Worm (Caenorhabditis elegans) whole organism, young adult: ENCODE results near the gene gck-4.

Experiments used
- B0019.2 ChIP-seq: fragments of 200-800 bp; sonication (Bioruptor generic); conservative IDR thresholded peaks from 2 replicates; pipeline ENCODE4 v1.3.6; 2022; ENCODE audit warnings: missing genetic modification reagents, missing genetic modification characterization, missing compliant biosample characterization
- B0035.1 ChIP-seq: sonication (generic microtip); optimal IDR thresholded peaks from 2 replicates; lab custom pipeline; 2016; ENCODE audit warnings: missing genetic modification characterization, mild to moderate bottlenecking, missing compliant biosample characterization, missing genotype, missing genetic modification reagents
- C06A6.2 ChIP-seq: fragments of 200-800 bp; sonication (Bioruptor generic); conservative IDR thresholded peaks from 2 replicates; pipeline ENCODE4 v1.3.6; 2022; ENCODE audit warnings: missing genetic modification characterization, missing compliant biosample characterization
- F23B12.7 ChIP-seq: sonication (generic microtip); optimal IDR thresholded peaks from 2 replicates; lab custom pipeline; 2017; ENCODE audit warnings: missing genetic modification characterization, mild to moderate bottlenecking, missing compliant biosample characterization, antibody characterized with exemption, moderate library complexity; ENCODE audit not compliant: insufficient read depth
- F52B5.7 ChIP-seq: sonication (generic microtip); optimal IDR thresholded peaks from 2 replicates; lab custom pipeline; 2016; ENCODE audit warnings: mild to moderate bottlenecking, missing genetic modification characterization, missing compliant biosample characterization
- F55B11.4 ChIP-seq: sonication (generic microtip); optimal IDR thresholded peaks from 2 replicates; lab custom pipeline; 2016; ENCODE audit warnings: missing compliant biosample characterization, missing genetic modification characterization, borderline replicate concordance; ENCODE audit not compliant: insufficient read depth
- F57C9.4 ChIP-seq: sonication (generic microtip); optimal IDR thresholded peaks from 2 replicates; lab custom pipeline; 2017; ENCODE audit warnings: mild to moderate bottlenecking, missing genetic modification characterization, missing compliant biosample characterization
- K12H6.12 ChIP-seq: fragments of 200-800 bp; sonication (Bioruptor generic); optimal IDR thresholded peaks from 2 replicates; lab custom pipeline; 2018; ENCODE audit warnings: mild to moderate bottlenecking, missing genetic modification characterization, missing compliant biosample characterization
- T26A5.8 ChIP-seq: sonication (generic microtip); optimal IDR thresholded peaks from 2 replicates; lab custom pipeline; 2016; ENCODE audit warnings: missing genetic modification characterization, missing compliant biosample characterization
- Y56A3A.18 ChIP-seq: fragments of 200-800 bp; sonication (Bioruptor generic); IDR thresholded peaks from 2 replicates; pipeline ENCODE4 v1.3.6; 2022; ENCODE audit warnings: missing genetic modification reagents, missing genetic modification characterization, missing compliant biosample characterization
- Y67H2A.10 ChIP-seq: fragments of 200-800 bp; sonication (Bioruptor generic); conservative IDR thresholded peaks from 2 replicates; pipeline ENCODE4 v1.3.6; 2022; ENCODE audit warnings: missing genetic modification reagents, missing genetic modification characterization, missing compliant biosample characterization
- Y79H2A.3 ChIP-seq: fragments of 200-800 bp; sonication (Bioruptor generic); conservative IDR thresholded peaks from 2 replicates; pipeline ENCODE4 v1.3.6; 2022; ENCODE audit warnings: missing genetic modification reagents, missing genetic modification characterization, missing compliant biosample characterization
- ama-1 ChIP-seq, 3 experiments: fragments of 150-350 bp in 1 of 3; sonication (generic microtip) in 2 of 3; optimal IDR thresholded peaks; 2 replicates each; lab custom pipeline; 2014 to 2018; ENCODE audit warnings: missing biosample characterization in 2 of 3, missing genetic modification characterization in 2 of 3, missing genetic modification reagents in 2 of 3
- aptf-3 ChIP-seq: fragments of 200-800 bp; sonication (Bioruptor generic); IDR thresholded peaks from 2 replicates; pipeline ENCODE4 v1.3.6; 2022; ENCODE audit warnings: missing genetic modification characterization, missing compliant biosample characterization
- athp-1 ChIP-seq: sonication (generic microtip); optimal IDR thresholded peaks from 2 replicates; lab custom pipeline; 2017; ENCODE audit warnings: mild to moderate bottlenecking, missing genetic modification characterization, missing compliant biosample characterization
- attf-6 ChIP-seq: fragments of 200-800 bp; sonication (Bioruptor generic); IDR thresholded peaks from 2 replicates; pipeline ENCODE4 v1.3.6; 2022; ENCODE audit warnings: missing genetic modification reagents, missing genetic modification characterization, missing compliant biosample characterization
- bed-2 ChIP-seq: fragments of 200-800 bp; sonication (Bioruptor generic); IDR thresholded peaks from 2 replicates; pipeline ENCODE4 v1.3.6; 2022; ENCODE audit warnings: missing genetic modification reagents, missing genetic modification characterization, missing compliant biosample characterization
- ccch-3 ChIP-seq: fragments of 200-800 bp; sonication (Bioruptor generic); optimal IDR thresholded peaks from 2 replicates; lab custom pipeline; 2018; ENCODE audit warnings: mild to moderate bottlenecking, missing genetic modification characterization, missing compliant biosample characterization
- cebp-1 ChIP-seq, 2 experiments: fragments of 200-800 bp in 1 of 2; sonication (Bioruptor generic) in 1 of 2; sonication (generic microtip) in 1 of 2; IDR thresholded peaks in 1 of 2; optimal IDR thresholded peaks in 1 of 2; 2 replicates each; pipeline versions ENCODE4 v1.3.6 to Lab custom; 2017 to 2022; ENCODE audit warnings: missing compliant biosample characterization in 2 of 2, missing genetic modification characterization in 2 of 2, mild to moderate bottlenecking in 1 of 2, missing genetic modification reagents in 1 of 2, moderate library complexity in 1 of 2
- cebp-2 ChIP-seq: fragments of 200-800 bp; sonication (Bioruptor generic); IDR thresholded peaks from 2 replicates; pipeline ENCODE4 v1.3.6; 2022; ENCODE audit warnings: missing genetic modification characterization, missing compliant biosample characterization
- chd-7 ChIP-seq: sonication (generic microtip); optimal IDR thresholded peaks from 2 replicates; lab custom pipeline; 2016; ENCODE audit warnings: mild to moderate bottlenecking, missing genetic modification characterization, moderate library complexity, missing compliant biosample characterization
- dpl-1 ChIP-seq: fragments of 150-350 bp; optimal IDR thresholded peaks from 2 replicates; lab custom pipeline; 2014; ENCODE audit warnings: missing biosample characterization, missing genetic modification reagents, missing genetic modification characterization
- efl-1 ChIP-seq: fragments of 150-350 bp; optimal IDR thresholded peaks from 2 replicates; lab custom pipeline; 2014; ENCODE audit warnings: missing biosample characterization, missing genetic modification reagents, missing genetic modification characterization
- egl-18 ChIP-seq: fragments of 200-800 bp; sonication (Bioruptor generic); IDR thresholded peaks from 2 replicates; pipeline ENCODE4 v1.3.6; 2022; ENCODE audit warnings: missing genetic modification reagents, missing genetic modification characterization, missing compliant biosample characterization
- ets-4 ChIP-seq: fragments of 200-800 bp; sonication (Bioruptor generic); optimal IDR thresholded peaks from 2 replicates; lab custom pipeline; 2018; ENCODE audit warnings: mild to moderate bottlenecking, missing genetic modification characterization, missing compliant biosample characterization
- fkh-3 ChIP-seq: sonication (generic microtip); optimal IDR thresholded peaks from 2 replicates; lab custom pipeline; 2016; ENCODE audit warnings: mild to moderate bottlenecking, missing genetic modification characterization, missing compliant biosample characterization
- hsf-1 ChIP-seq: fragments of 200-800 bp; sonication (Bioruptor generic); IDR thresholded peaks from 2 replicates; pipeline ENCODE4 v1.3.6; 2022; ENCODE audit warnings: missing genetic modification reagents, missing genetic modification characterization, missing compliant biosample characterization
- let-526 ChIP-seq: fragments of 200-800 bp; sonication (Bioruptor generic); IDR thresholded peaks from 2 replicates; pipeline ENCODE4 v1.3.6; 2022; ENCODE audit warnings: missing genetic modification reagents, missing genetic modification characterization, missing compliant biosample characterization
- let-607 ChIP-seq, 2 experiments: fragments of 200-800 bp in 1 of 2; sonication (Bioruptor generic) in 1 of 2; sonication (generic microtip) in 1 of 2; optimal IDR thresholded peaks; 2 replicates each; lab custom pipeline; 2016 to 2018; ENCODE audit warnings: mild to moderate bottlenecking in 2 of 2, missing compliant biosample characterization in 2 of 2, missing genetic modification characterization in 2 of 2, moderate library complexity in 2 of 2, missing genotype in 1 of 2
- lin-35 ChIP-seq, 3 experiments: fragments of 150-350 bp in 2 of 3; sonication (generic microtip) in 1 of 3; optimal IDR thresholded peaks; 2 replicates each; lab custom pipeline; 2014 to 2018; ENCODE audit warnings: missing biosample characterization in 3 of 3, missing genetic modification characterization in 3 of 3, missing genetic modification reagents in 3 of 3
- lsl-1 ChIP-seq: fragments of 200-800 bp; sonication (Bioruptor generic); optimal IDR thresholded peaks from 2 replicates; lab custom pipeline; 2018; ENCODE audit warnings: mild to moderate bottlenecking, missing genetic modification characterization, moderate library complexity, missing compliant biosample characterization
- madf-10 ChIP-seq: sonication (generic microtip); optimal IDR thresholded peaks from 2 replicates; lab custom pipeline; 2016; ENCODE audit warnings: mild to moderate bottlenecking, missing genetic modification characterization, missing compliant biosample characterization
- madf-6 ChIP-seq: fragments of 200-800 bp; sonication (Bioruptor generic); IDR thresholded peaks from 2 replicates; pipeline ENCODE4 v1.3.6; 2022; ENCODE audit warnings: missing genetic modification reagents, missing genetic modification characterization, missing compliant biosample characterization
- madf-8 ChIP-seq: fragments of 200-800 bp; sonication (Bioruptor generic); conservative IDR thresholded peaks from 2 replicates; pipeline ENCODE4 v1.3.6; 2022; ENCODE audit warnings: missing genetic modification reagents, missing genetic modification characterization, missing compliant biosample characterization
- nhr-179 ChIP-seq: sonication (generic microtip); optimal IDR thresholded peaks from 2 replicates; lab custom pipeline; 2016; ENCODE audit warnings: mild to moderate bottlenecking, missing genetic modification characterization, missing compliant biosample characterization
- pbrm-1 ChIP-seq: fragments of 200-800 bp; sonication (Bioruptor generic); IDR thresholded peaks from 2 replicates; pipeline ENCODE4 v1.3.6; 2022; ENCODE audit warnings: missing genetic modification reagents, missing genetic modification characterization, missing compliant biosample characterization
- rcor-1 ChIP-seq: fragments of 200-800 bp; sonication (Bioruptor generic); IDR thresholded peaks from 2 replicates; pipeline ENCODE4 v1.3.6; 2022; ENCODE audit warnings: missing genetic modification reagents, missing genetic modification characterization, missing compliant biosample characterization
- repo-1 ChIP-seq: sonication (generic microtip); optimal IDR thresholded peaks from 2 replicates; lab custom pipeline; 2017; ENCODE audit warnings: mild to moderate bottlenecking, missing genetic modification characterization, missing compliant biosample characterization
- rpc-1 ChIP-seq, 2 experiments: fragments of 150-350 bp in 1 of 2; sonication (generic microtip) in 1 of 2; optimal IDR thresholded peaks; 2 replicates each; lab custom pipeline; 2014 to 2018; ENCODE audit warnings: missing biosample characterization in 1 of 2, missing genetic modification characterization in 1 of 2, missing genetic modification reagents in 1 of 2, missing genotype in 1 of 2
- sdz-38 ChIP-seq: sonication (generic microtip); optimal IDR thresholded peaks from 2 replicates; lab custom pipeline; 2016; ENCODE audit warnings: missing genotype, missing genetic modification characterization, missing compliant biosample characterization
- snpc-3.4 ChIP-seq: sonication (generic microtip); optimal IDR thresholded peaks from 2 replicates; lab custom pipeline; 2017; ENCODE audit warnings: missing genetic modification characterization, mild to moderate bottlenecking, missing compliant biosample characterization, antibody characterized with exemption, moderate library complexity, missing genotype, missing genetic modification reagents
- sptf-2 ChIP-seq: fragments of 200-800 bp; sonication (Bioruptor generic); optimal IDR thresholded peaks from 2 replicates; lab custom pipeline; 2018; ENCODE audit warnings: mild to moderate bottlenecking, missing genetic modification characterization, missing compliant biosample characterization
- tbp1 ChIP-seq: fragments of 200-800 bp; sonication (Bioruptor generic); optimal IDR thresholded peaks from 2 replicates; lab custom pipeline; 2018; ENCODE audit warnings: mild to moderate bottlenecking, missing genetic modification characterization, missing compliant biosample characterization
- unc-62 ChIP-seq: fragments of 150-350 bp; optimal IDR thresholded peaks from 2 replicates; lab custom pipeline; 2014; ENCODE audit warnings: missing biosample characterization, missing genetic modification reagents, missing genetic modification characterization
- ztf-22 ChIP-seq: fragments of 200-800 bp; sonication (Bioruptor generic); optimal IDR thresholded peaks from 2 replicates; lab custom pipeline; 2018; ENCODE audit warnings: mild to moderate bottlenecking, missing genetic modification characterization, moderate library complexity, missing compliant biosample characterization

gck-4 gene

ce11 chrX:13697520-13697919 lies 20.5 kb downstream of the gck-4 start (continued):
- no peak for TF ChIP-seq C06A6.2
- peak; percentile 72 for TF ChIP-seq tbp1
- no peak for TF ChIP-seq lin-35 (GFP tag; optimal IDR thresholded peaks at IDR 0.05; lab: Kevin White, UChicago)
- no peak for TF ChIP-seq repo-1
- TF ChIP-seq rpc-1 (optimal IDR thresholded peaks at IDR 0.05; lab: Kevin White, UChicago): peak; percentile 54
- TF ChIP-seq rpc-1 (tag; optimal IDR thresholded peaks at IDR 0.05; lab: Kevin White, UChicago): peak; percentile 80
- no peak for TF ChIP-seq F57C9.4 (tag; lab: Kevin White, UChicago)
- no peak for TF ChIP-seq let-607 (tag; optimal IDR thresholded peaks at IDR 0.05; lab: Kevin White, UChicago)
- TF ChIP-seq cebp-2: no peak
- TF ChIP-seq Y79H2A.3 (GFP tag; lab: Robert Waterston, UW): no peak
- TF ChIP-seq ztf-22 (GFP tag; lab: Kevin White, UChicago): no peak
- no peak for TF ChIP-seq let-526 (GFP tag; lab: Robert Waterston, UW)
- TF ChIP-seq attf-6 (GFP tag; lab: Robert Waterston, UW): no peak
- no peak for TF ChIP-seq ccch-3 (GFP tag; lab: Kevin White, UChicago)
- TF ChIP-seq pbrm-1 (GFP tag; lab: Robert Waterston, UW): no peak
- no peak for TF ChIP-seq F23B12.7
- no peak for TF ChIP-seq F52B5.7
- TF ChIP-seq Y56A3A.18 (GFP tag; lab: Robert Waterston, UW): no peak
- no peak for TF ChIP-seq aptf-3 (GFP tag; lab: Robert Waterston, UW)
- no peak for TF ChIP-seq bed-2 (GFP tag; lab: Robert Waterston, UW)

ce11 chrX:13700642-13701233 lies 23.7 kb downstream of the gck-4 start:
- TF ChIP-seq nhr-179 (tag; lab: Kevin White, UChicago) (peak; percentile 86), K12H6.12 (peak; percentile 97), dpl-1 (GFP tag; lab: Kevin White, UChicago) (no peak), rcor-1 (GFP tag; lab: Robert Waterston, UW) (peak; percentile 98), ets-4 (GFP tag; lab: Kevin White, UChicago) (peak; percentile 93), madf-8 (GFP tag; lab: Robert Waterston, UW) (no peak), sptf-2 (GFP tag; lab: Kevin White, UChicago) (peak; percentile 47), madf-6 (no peak), B0035.1 (tag; lab: Kevin White, UChicago) (peak; percentile 96), F55B11.4 (no peak), ztf-22 (GFP tag; lab: Kevin White, UChicago) (peak; percentile 98), snpc-3.4 (tag; lab: Kevin White, UChicago) (peak; percentile 23), lsl-1 (GFP tag; lab: Kevin White, UChicago) (no peak), Y56A3A.18 (GFP tag; lab: Robert Waterston, UW) (peak; percentile 100), fkh-3 (tag; lab: Kevin White, UChicago) (no peak), madf-10 (tag; lab: Kevin White, UChicago) (peak; percentile 97), athp-1 (tag; lab: Kevin White, UChicago) (peak; percentile 62), cebp-2 (peak; percentile 99), cebp-1 (GFP tag; IDR thresholded peaks at IDR 0.05; lab: Robert Waterston, UW) (peak; percentile 75), cebp-1 (tag; optimal IDR thresholded peaks at IDR 0.05; lab: Kevin White, UChicago) (peak; percentile 98), efl-1 (no peak), unc-62 (GFP tag; lab: Kevin White, UChicago) (peak; percentile 50), F23B12.7 (peak; percentile 98), sdz-38 (tag; lab: Kevin White, UChicago) (no peak), F52B5.7 (peak; percentile 94), T26A5.8 (tag; lab: Kevin White, UChicago) (no peak), egl-18 (GFP tag; lab: Robert Waterston, UW) (peak; percentile 98), B0019.2 (GFP tag; lab: Robert Waterston, UW) (no peak), Y67H2A.10 (0 out of 2 replicates have a peak, but pooled peaks have one; percentile 34), chd-7 (tag; lab: Kevin White, UChicago) (peak; percentile 98), hsf-1 (GFP tag; lab: Robert Waterston, UW) (no peak), ama-1 (optimal IDR thresholded peaks at IDR 0.05; lab: Kevin White, UChicago) (no peak), ama-1 (GFP tag; optimal IDR thresholded peaks at IDR 0.05; lab: Kevin White, UChicago) (peak; percentile 11 to 73)
